Worm (Caenorhabditis elegans) whole organism, L1 larva: ENCODE data around the gene F26D2.3.

Source experiments
- egl-27 ChIP-seq, 2 experiments: fragments of 150-350 bp in 1 of 2; sonication (generic microtip); optimal IDR thresholded peaks; 3 replicates each; lab custom pipeline; 2017 to 2018; ENCODE audit warnings: missing biosample characterization in 2 of 2, missing genetic modification characterization in 2 of 2, missing genetic modification reagents in 2 of 2
- elt-2 ChIP-seq: sonication (generic microtip); optimal IDR thresholded peaks from 2 replicates; lab custom pipeline; 2016; ENCODE audit warnings: missing genetic modification characterization, mild to moderate bottlenecking, inconsistent platforms, missing compliant biosample characterization, missing genetic modification reagents
- fkh-4 ChIP-seq: sonication (generic microtip); optimal IDR thresholded peaks from 2 replicates; lab custom pipeline; 2016; ENCODE audit warnings: missing compliant biosample characterization, missing genetic modification characterization, borderline replicate concordance
- fkh-8 ChIP-seq: sonication (generic microtip); optimal IDR thresholded peaks from 2 replicates; lab custom pipeline; 2016; ENCODE audit warnings: mild to moderate bottlenecking, missing genetic modification characterization, missing compliant biosample characterization
- grh-1 ChIP-seq: fragments of 200-800 bp; sonication (Bioruptor generic); IDR thresholded peaks from 2 replicates; pipeline ENCODE4 v1.3.6; 2022; ENCODE audit warnings: missing genetic modification reagents, missing genetic modification characterization, missing compliant biosample characterization
- nhr-77 ChIP-seq: fragments of 150-350 bp; optimal IDR thresholded peaks from 2 replicates; lab custom pipeline; 2014; ENCODE audit warnings: missing biosample characterization, missing genetic modification characterization
- pag-3 ChIP-seq: sonication (generic microtip); optimal IDR thresholded peaks from 2 replicates; lab custom pipeline; 2017; ENCODE audit warnings: missing genetic modification characterization, mild to moderate bottlenecking, missing compliant biosample characterization, antibody characterized with exemption, borderline replicate concordance; ENCODE audit not compliant: insufficient read depth
- sup-37 ChIP-seq: fragments of 200-800 bp; sonication (Bioruptor generic); optimal IDR thresholded peaks from 2 replicates; lab custom pipeline; 2018; ENCODE audit warnings: mild to moderate bottlenecking, missing genetic modification characterization, missing compliant biosample characterization
- tlp-1 ChIP-seq: fragments of 150-350 bp; optimal IDR thresholded peaks from 2 replicates; lab custom pipeline; 2014; ENCODE audit warnings: missing biosample characterization, missing genetic modification characterization
- vab-15 ChIP-seq: sonication (generic microtip); optimal IDR thresholded peaks from 2 replicates; lab custom pipeline; 2017; ENCODE audit warnings: missing genotype, mild to moderate bottlenecking, missing genetic modification characterization, missing compliant biosample characterization

The F26D2.3 gene

DNA sequence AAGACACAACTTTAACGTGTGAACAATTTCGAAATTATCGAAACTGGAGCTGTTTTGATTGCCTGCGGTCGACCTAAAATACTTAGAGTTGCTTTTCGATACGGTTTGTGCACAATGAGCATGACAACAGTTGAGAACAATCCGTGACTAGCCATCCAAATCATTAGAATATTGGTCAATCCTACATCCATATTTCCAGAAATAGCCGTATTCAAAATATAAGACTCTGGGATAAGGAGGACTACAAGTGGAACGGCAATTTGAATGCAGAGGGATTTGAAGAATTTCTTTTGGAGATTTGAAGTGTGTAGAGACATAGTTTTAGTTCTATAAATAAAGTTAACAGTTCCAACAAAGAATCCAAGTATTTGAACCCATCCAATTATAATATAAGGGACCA, 51.6 kb downstream of the F26D2.3 start:
- no peak for TF ChIP-seq fkh-4 (tag; lab: Kevin White, UChicago)
- no peak for TF ChIP-seq tlp-1 (tag; lab: Kevin White, UChicago)
- no peak for TF ChIP-seq sup-37 (GFP tag; lab: Kevin White, UChicago)
- TF ChIP-seq grh-1 (GFP tag; lab: Robert Waterston, UW) = no peak
- TF ChIP-seq pag-3 (tag; lab: Kevin White, UChicago) = no peak
- TF ChIP-seq fkh-8 = no peak
- no peak for TF ChIP-seq nhr-77 (tag; lab: Kevin White, UChicago)
- no peak for TF ChIP-seq elt-2 (tag; lab: Kevin White, UChicago)
- no peak for TF ChIP-seq egl-27 (tag; optimal IDR thresholded peaks at IDR 0.05; lab: Kevin White, UChicago)
- TF ChIP-seq vab-15 (tag; lab: Kevin White, UChicago) = no peak
